Fruit fly (Drosophila melanogaster) whole organism, embryonic: ENCODE results near the gene Ugt36D1.
A peak's percentile ranks its signal among the peaks of the same experiment; 100 is the strongest.

Source experiments
- Atf6 ChIP-seq: fragments of 200-800 bp; sonication (Bioruptor generic); IDR thresholded peaks from 2 replicates; pipeline ENCODE4 v1.3.6; 2022; ENCODE audit warnings: missing biosample characterization, missing genetic modification characterization
- Blimp-1 ChIP-seq: fragments of 200-800 bp; sonication (Bioruptor generic); optimal IDR thresholded peaks from 3 replicates; lab custom pipeline; 2018; ENCODE audit warnings: missing biosample characterization, missing genetic modification characterization, mild to moderate bottlenecking, moderate library complexity, missing genetic modification reagents
- CG10462 ChIP-seq: fragments of 200-800 bp; sonication (Bioruptor generic); optimal IDR thresholded peaks from 2 replicates; lab custom pipeline; 2016; ENCODE audit warnings: missing biosample characterization, missing genetic modification characterization
- CG10543 ChIP-seq: fragments of 200-800 bp; sonication (Bioruptor generic); optimal IDR thresholded peaks from 3 replicates; lab custom pipeline; 2017; ENCODE audit warnings: missing biosample characterization, mild to moderate bottlenecking, missing genetic modification characterization, moderate library complexity
- CG1529 ChIP-seq: fragments of 200-800 bp; sonication (Bioruptor generic); optimal IDR thresholded peaks from 3 replicates; lab custom pipeline; 2018; ENCODE audit warnings: missing biosample characterization, missing genetic modification characterization
- CG30020 ChIP-seq: fragments of 200-800 bp; optimal IDR thresholded peaks from 2 replicates; lab custom pipeline; 2019; ENCODE audit warnings: missing biosample characterization, mild to moderate bottlenecking, missing genetic modification characterization, moderate library complexity
- CG3065 ChIP-seq: fragments of 200-800 bp; sonication (Bioruptor generic); optimal IDR thresholded peaks from 2 replicates; lab custom pipeline; 2016; ENCODE audit warnings: missing biosample characterization, missing genetic modification characterization
- CG31365 ChIP-seq: fragments of 200-800 bp; sonication (Bioruptor generic); optimal IDR thresholded peaks from 2 replicates; lab custom pipeline; 2018; ENCODE audit warnings: missing biosample characterization, mild to moderate bottlenecking, missing genetic modification characterization
- CG31388 ChIP-seq: fragments of 200-800 bp; sonication (Bioruptor generic); optimal IDR thresholded peaks from 2 replicates; lab custom pipeline; 2016; ENCODE audit warnings: missing biosample characterization, missing genetic modification characterization
- CG3847 ChIP-seq: fragments of 200-800 bp; sonication (Bioruptor generic); IDR thresholded peaks from 2 replicates; pipeline ENCODE4 v1.3.6; 2022; ENCODE audit warnings: missing biosample characterization, missing genetic modification characterization
- CG4730 ChIP-seq: fragments of 200-800 bp; sonication (Bioruptor generic); IDR thresholded peaks from 2 replicates; pipeline ENCODE4 v1.3.6; 2022; ENCODE audit warnings: missing biosample characterization, missing genetic modification characterization
- CG4854 ChIP-seq: fragments of 200-800 bp; sonication (Bioruptor generic); optimal IDR thresholded peaks from 2 replicates; lab custom pipeline; 2016; ENCODE audit warnings: missing biosample characterization, missing genetic modification characterization, inconsistent platforms
- CG7556 ChIP-seq: fragments of 200-800 bp; sonication (Bioruptor generic); optimal IDR thresholded peaks from 2 replicates; lab custom pipeline; 2017; ENCODE audit warnings: missing biosample characterization, mild to moderate bottlenecking, missing genetic modification characterization
- CG8089 ChIP-seq: fragments of 200-800 bp; sonication (Bioruptor generic); optimal IDR thresholded peaks from 3 replicates; lab custom pipeline; 2016; ENCODE audit warnings: missing biosample characterization, missing genetic modification characterization
- CG8478 ChIP-seq: fragments of >200 bp; optimal IDR thresholded peaks from 2 replicates; lab custom pipeline; 2018
- Chrac-16 ChIP-seq: fragments of 200-800 bp; sonication (Bioruptor generic); optimal IDR thresholded peaks from 3 replicates; lab custom pipeline; 2016; ENCODE audit warnings: missing biosample characterization, missing genetic modification characterization
- D19A ChIP-seq: fragments of 200-800 bp; optimal IDR thresholded peaks from 3 replicates; lab custom pipeline; 2019; ENCODE audit warnings: missing biosample characterization, mild to moderate bottlenecking, missing genetic modification characterization, moderate library complexity
- D19B ChIP-seq: fragments of 200-800 bp; sonication (Bioruptor generic); optimal IDR thresholded peaks from 2 replicates; lab custom pipeline; 2017; ENCODE audit warnings: missing biosample characterization, mild to moderate bottlenecking, missing genetic modification characterization
- Dp ChIP-seq: fragments of 200-800 bp; sonication (Bioruptor generic); optimal IDR thresholded peaks from 2 replicates; lab custom pipeline; 2018; ENCODE audit warnings: missing biosample characterization, mild to moderate bottlenecking, missing genetic modification characterization, moderate library complexity
- H15 ChIP-seq: fragments of 200-800 bp; sonication (Bioruptor generic); IDR thresholded peaks from 3 replicates; pipeline ENCODE4 v1.3.6; 2022; ENCODE audit warnings: missing biosample characterization, missing genetic modification characterization
- HLHmδ ChIP-seq: fragments of 200-800 bp; sonication (Bioruptor generic); optimal IDR thresholded peaks from 2 replicates; lab custom pipeline; 2018; ENCODE audit warnings: missing biosample characterization, mild to moderate bottlenecking, missing genetic modification characterization, moderate library complexity
- Hmx ChIP-seq: fragments of 200-800 bp; sonication (Bioruptor generic); optimal IDR thresholded peaks from 2 replicates; lab custom pipeline; 2016; ENCODE audit warnings: missing biosample characterization, missing genetic modification characterization
- Hr51 ChIP-seq, 2 experiments: fragments of 200-800 bp; sonication (Bioruptor generic); optimal IDR thresholded peaks; 2 replicates in 1 of 2; 3 replicates in 1 of 2; lab custom pipeline; 2016 to 2018; ENCODE audit warnings: missing biosample characterization in 2 of 2, missing genetic modification characterization in 2 of 2, mild to moderate bottlenecking in 1 of 2, moderate library complexity in 1 of 2
- Lim3 ChIP-seq: fragments of 200-800 bp; sonication (Bioruptor generic); IDR thresholded peaks from 2 replicates; pipeline ENCODE4 v1.3.6; 2022; ENCODE audit warnings: missing biosample characterization, missing genetic modification characterization
- MBD-R2 ChIP-seq: fragments of 200-800 bp; sonication (Bioruptor generic); IDR thresholded peaks from 2 replicates; pipeline ENCODE4 v1.3.6; 2022; ENCODE audit warnings: missing biosample characterization, missing genetic modification characterization
- NFAT ChIP-seq: fragments of 200-800 bp; sonication (Bioruptor generic); IDR thresholded peaks from 2 replicates; pipeline ENCODE4 v1.3.6; 2022; ENCODE audit warnings: missing biosample characterization, missing genetic modification characterization
- Oli ChIP-seq: fragments of 200-800 bp; sonication (Bioruptor generic); optimal IDR thresholded peaks from 2 replicates; lab custom pipeline; 2018; ENCODE audit warnings: missing biosample characterization, mild to moderate bottlenecking, missing genetic modification characterization, moderate library complexity
- Xbp1 ChIP-seq: fragments of 200-800 bp; sonication (Bioruptor generic); optimal IDR thresholded peaks from 3 replicates; lab custom pipeline; 2016; ENCODE audit warnings: missing biosample characterization, mild to moderate bottlenecking, missing genetic modification characterization
- YL-1 ChIP-seq: fragments of 200-800 bp; sonication (Bioruptor generic); optimal IDR thresholded peaks from 3 replicates; lab custom pipeline; 2017; ENCODE audit warnings: missing biosample characterization, mild to moderate bottlenecking, missing genetic modification characterization
- bab2 ChIP-seq: fragments of 200-800 bp; sonication (Bioruptor generic); optimal IDR thresholded peaks from 2 replicates; lab custom pipeline; 2016; ENCODE audit warnings: missing biosample characterization, missing genetic modification characterization
- bbx ChIP-seq: fragments of 200-800 bp; sonication (Bioruptor generic); IDR thresholded peaks from 2 replicates; pipeline ENCODE4 v1.3.6; 2022; ENCODE audit warnings: missing biosample characterization, missing genetic modification characterization; ENCODE audit not compliant: partially characterized antibody
- croc ChIP-seq: fragments of 200-800 bp; sonication (Bioruptor generic); conservative IDR thresholded peaks from 3 replicates; pipeline ENCODE4 v1.3.6; 2022; ENCODE audit warnings: missing biosample characterization, missing genetic modification characterization
- dati ChIP-seq: fragments of 200-800 bp; sonication (Bioruptor generic); IDR thresholded peaks from 2 replicates; pipeline ENCODE4 v1.3.6; 2022; ENCODE audit warnings: missing biosample characterization, missing genetic modification characterization
- dm ChIP-seq: fragments of 200-800 bp; sonication (Bioruptor generic); optimal IDR thresholded peaks from 3 replicates; lab custom pipeline; 2016; ENCODE audit warnings: missing biosample characterization, missing genetic modification characterization
- gcm2 ChIP-seq: fragments of 200-800 bp; sonication (Bioruptor generic); optimal IDR thresholded peaks from 2 replicates; lab custom pipeline; 2016; ENCODE audit warnings: missing biosample characterization, missing genetic modification characterization
- gfzf ChIP-seq: fragments of 200-800 bp; sonication (Bioruptor generic); optimal IDR thresholded peaks from 2 replicates; lab custom pipeline; 2016; ENCODE audit warnings: missing biosample characterization, mild to moderate bottlenecking, missing genetic modification characterization, moderate library complexity
- hth ChIP-seq: fragments of >200 bp; optimal IDR thresholded peaks from 2 replicates; lab custom pipeline; 2017; ENCODE audit warnings: inconsistent platforms
- jing ChIP-seq: fragments of 200-800 bp; sonication (Bioruptor generic); optimal IDR thresholded peaks from 2 replicates; lab custom pipeline; 2018; ENCODE audit warnings: missing biosample characterization, mild to moderate bottlenecking, missing genetic modification characterization
- jumu ChIP-seq: fragments of 200-800 bp; sonication (Bioruptor generic); optimal IDR thresholded peaks from 3 replicates; lab custom pipeline; 2016; ENCODE audit warnings: missing biosample characterization, missing genetic modification characterization
- lmd ChIP-seq: fragments of 200-800 bp; sonication (Bioruptor generic); IDR thresholded peaks from 2 replicates; pipeline ENCODE4 v1.3.6; 2022; ENCODE audit warnings: missing biosample characterization, missing genetic modification characterization
- lov ChIP-seq, 2 experiments: fragments of 200-800 bp in 1 of 2; fragments of >200 bp in 1 of 2; sonication (Bioruptor generic) in 1 of 2; IDR thresholded peaks in 1 of 2; optimal IDR thresholded peaks in 1 of 2; 2 replicates in 1 of 2; 3 replicates in 1 of 2; pipeline versions ENCODE4 v1.3.6 to Lab custom; 2017 to 2022; ENCODE audit warnings: missing biosample characterization in 1 of 2, missing genetic modification characterization in 1 of 2
- p53 ChIP-seq: fragments of 200-800 bp; sonication (Bioruptor generic); optimal IDR thresholded peaks from 2 replicates; lab custom pipeline; 2016; ENCODE audit warnings: missing biosample characterization, missing genetic modification characterization
- pita ChIP-seq: fragments of 200-800 bp; sonication (Bioruptor generic); optimal IDR thresholded peaks from 2 replicates; lab custom pipeline; 2017; ENCODE audit warnings: missing biosample characterization, mild to moderate bottlenecking, missing genetic modification characterization
- slbo ChIP-seq: fragments of 200-800 bp; sonication (Bioruptor generic); IDR thresholded peaks from 2 replicates; pipeline ENCODE4 v1.3.6; 2022; ENCODE audit warnings: missing biosample characterization, missing genetic modification characterization
- so ChIP-seq: fragments of 200-800 bp; sonication (Bioruptor generic); IDR thresholded peaks from 3 replicates; pipeline ENCODE4 v1.3.6; 2022; ENCODE audit warnings: missing biosample characterization, missing genetic modification characterization
- ssp ChIP-seq: fragments of 200-800 bp; sonication (Bioruptor generic); IDR thresholded peaks from 2 replicates; pipeline ENCODE4 v1.3.6; 2022; ENCODE audit warnings: missing biosample characterization, missing genetic modification characterization
- stc ChIP-seq: fragments of 200-800 bp; sonication (Bioruptor generic); IDR thresholded peaks from 2 replicates; pipeline ENCODE4 v1.3.6; 2022; ENCODE audit warnings: missing biosample characterization, missing genetic modification characterization
- stwl ChIP-seq: fragments of 200-800 bp; sonication (Bioruptor generic); optimal IDR thresholded peaks from 3 replicates; lab custom pipeline; 2018; ENCODE audit warnings: missing biosample characterization, mild to moderate bottlenecking, missing genetic modification characterization, moderate library complexity
- tup ChIP-seq: fragments of 200-800 bp; sonication (Bioruptor generic); optimal IDR thresholded peaks from 2 replicates; lab custom pipeline; 2016; ENCODE audit warnings: missing biosample characterization, mild to moderate bottlenecking, missing genetic modification characterization, moderate library complexity
- usp ChIP-seq: fragments of >200 bp; optimal IDR thresholded peaks from 2 replicates; lab custom pipeline; 2017; ENCODE audit warnings: missing biosample characterization, missing genetic modification characterization
- yki ChIP-seq: fragments of >200 bp; optimal IDR thresholded peaks from 3 replicates; lab custom pipeline; 2018
- zf30C ChIP-seq: fragments of 200-800 bp; sonication (Bioruptor generic); optimal IDR thresholded peaks from 3 replicates; lab custom pipeline; 2018; ENCODE audit warnings: missing biosample characterization, mild to moderate bottlenecking, missing genetic modification characterization

Ugt36D1 gene

dm6 chr2L:18857635-18858059 lies 34.3 kb downstream of the Ugt36D1 start (continued):
- TF ChIP-seq hth (lab: Kevin White, UChicago) (no peak), Lim3 (GFP tag; lab: Robert Waterston, UW) (0 out of 2 replicates have a peak, but pooled peaks have one; percentile 13), slbo (GFP tag; lab: Robert Waterston, UW) (peak; percentile 94), usp (GFP tag; lab: Kevin White, UChicago) (no peak), CG7556 (GFP tag; lab: Kevin White, UChicago) (peak; percentile 88), H15 (peak; percentile 88), pita (GFP tag; lab: Kevin White, UChicago) (no peak), Hr51 (GFP tag; optimal IDR thresholded peaks at IDR 0.05; lab: Kevin White, UChicago) (peak; percentile 77 to 94), Chrac-16 (GFP tag; lab: Kevin White, UChicago) (peak; percentile 90), CG3065 (peak; percentile 84), CG4730 (GFP tag; lab: Robert Waterston, UW) (peak; percentile 87), croc (GFP tag; lab: Robert Waterston, UW) (peak; percentile 80), YL-1 (GFP tag; lab: Kevin White, UChicago) (peak; percentile 59), CG31388 (GFP tag; lab: Kevin White, UChicago) (peak; percentile 57), CG8089 (GFP tag; lab: Kevin White, UChicago) (peak; percentile 73), zf30C (GFP tag; lab: Kevin White, UChicago) (no peak), jing (GFP tag; lab: Kevin White, UChicago) (peak; percentile 78), jumu (GFP tag; lab: Kevin White, UChicago) (peak; percentile 68), gfzf (no peak), dm (peak; percentile 77), lmd (GFP tag; lab: Robert Waterston, UW) (peak; percentile 84), CG1529 (GFP tag; lab: Kevin White, UChicago) (peak; percentile 87), ssp (GFP tag; lab: Robert Waterston, UW) (peak; percentile 72), Blimp-1 (peak; percentile 88), dati (GFP tag; lab: Robert Waterston, UW) (peak; percentile 73), stc (GFP tag; lab: Robert Waterston, UW) (peak; percentile 90), stwl (tag; lab: Kevin White, UChicago) (peak; percentile 61), Atf6 (peak; percentile 90), Xbp1 (GFP tag; lab: Kevin White, UChicago) (peak; percentile 94), yki (lab: Kevin White, UChicago) (no peak), Dp (peak; percentile 10), HLHmδ (GFP tag; lab: Kevin White, UChicago) (no peak), D19B (peak; percentile 98), D19A (peak; percentile 70), NFAT (GFP tag; lab: Robert Waterston, UW) (peak; percentile 88), p53 (GFP tag; lab: Kevin White, UChicago) (peak; percentile 33), CG10543 (GFP tag; lab: Kevin White, UChicago) (peak; percentile 89), tup (peak; percentile 95), CG30020 (tag; lab: Kevin White, UChicago) (peak; percentile 52), CG10462 (GFP tag; lab: Kevin White, UChicago) (peak; percentile 85), CG8478 (lab: Kevin White, UChicago) (no peak), bbx (GFP tag; lab: Robert Waterston, UW) (no peak), gcm2 (GFP tag; lab: Kevin White, UChicago) (peak; percentile 85), MBD-R2 (peak; percentile 93), lov (optimal IDR thresholded peaks at IDR 0.05; lab: Kevin White, UChicago) (no peak), lov (GFP tag; IDR thresholded peaks at IDR 0.05; lab: Robert Waterston, UW) (peak; percentile 85; the same call in 2 of the 3 replicates), bab2 (peak; percentile 93), Oli (tag; lab: Kevin White, UChicago) (peak; percentile 93), CG3847 (peak; percentile 91), so (peak; percentile 76; the same call in 2 of the 3 replicates), CG4854 (GFP tag; lab: Kevin White, UChicago) (peak; percentile 47), CG31365 (tag; lab: Kevin White, UChicago) (peak; percentile 70), Hmx (GFP tag; lab: Kevin White, UChicago) (peak; percentile 75)
